Fruit fly (Drosophila melanogaster): ENCODE results near the gene Cpr72Ec.

The Cpr72Ec gene

dm6 chr3L:16367240-16367639 lies at the start of gene Cpr72Ec:
TSS of gene Cpr72Ec (minus strand) at chr3L:16367340.
- no peak for TF ChIP-seq CG8319 (GFP tag; optimal IDR thresholded peaks at IDR 0.05)
- TF ChIP-seq salr (GFP tag; optimal IDR thresholded peaks at IDR 0.05), result no peak
- TF ChIP-seq CG8632 (GFP tag; optimal IDR thresholded peaks at IDR 0.05), result no peak
- no peak for TF ChIP-seq CG11762 (GFP tag; optimal IDR thresholded peaks at IDR 0.05; ENCODE audit: insufficient read depth)
- TF ChIP-seq Eip78C (GFP tag), result no peak
- no peak for TF ChIP-seq OdsH (GFP tag; optimal IDR thresholded peaks at IDR 0.05)
- no peak for TF ChIP-seq Sox102F (GFP tag; optimal IDR thresholded peaks at IDR 0.05)
- TF ChIP-seq CG6854 (GFP tag; optimal IDR thresholded peaks at IDR 0.05), result no peak
- no peak for TF ChIP-seq CG6276 (GFP tag; optimal IDR thresholded peaks at IDR 0.05)
- TF ChIP-seq CG16779 (tag; optimal IDR thresholded peaks at IDR 0.05), result no peak

dm6 chr3L:16412394-16412950 lies 45.3 kb upstream of the Cpr72Ec start, which contains the start of gene Serinc:
TSS of gene Serinc (plus strand) at chr3L:16412722.
- TF ChIP-seq cyc (GFP tag; optimal IDR thresholded peaks at IDR 0.05) (peak; percentile 44), svp (GFP tag) (no peak), Sox14 (GFP tag; optimal IDR thresholded peaks at IDR 0.05) (peak; percentile 87), CG31627 (GFP tag; optimal IDR thresholded peaks at IDR 0.05) (peak; percentile 46), fkh (GFP tag; optimal IDR thresholded peaks at IDR 0.05) (peak; percentile 67), Hr39 (GFP tag; optimal IDR thresholded peaks at IDR 0.05) (peak; percentile 37), CG4318 (GFP tag; optimal IDR thresholded peaks at IDR 0.05) (no peak), CG3032 (tag; optimal IDR thresholded peaks at IDR 0.05) (peak; percentile 8), esn (GFP tag; optimal IDR thresholded peaks at IDR 0.05) (peak; percentile 39), salr (GFP tag; optimal IDR thresholded peaks at IDR 0.05) (no peak), CG15336 (GFP tag; IDR thresholded peaks at IDR 0.05) (0 out of 2 replicates have a peak, but pooled peaks have one; percentile 23), lz (GFP tag; optimal IDR thresholded peaks at IDR 0.05) (peak; percentile 47)

dm6 chr3L:16411566-16411965 lies 44.4 kb upstream of the Cpr72Ec start, which contains the start of gene fax:
TSS of gene fax (minus strand) at chr3L:16411828.
- TF ChIP-seq CG6792 (GFP tag; optimal IDR thresholded peaks at IDR 0.05) (no peak), net (GFP tag; optimal IDR thresholded peaks at IDR 0.05) (peak; percentile 73), Hr38 (GFP tag; optimal IDR thresholded peaks at IDR 0.05) (no peak), CG31627 (GFP tag; optimal IDR thresholded peaks at IDR 0.05) (peak; percentile 9), CG15336 (GFP tag; IDR thresholded peaks at IDR 0.05) (peak; percentile 63; the same call in 1 of the 2 replicates), Blimp-1 (GFP tag; optimal IDR thresholded peaks at IDR 0.05) (peak; percentile 28), OdsH (GFP tag; optimal IDR thresholded peaks at IDR 0.05) (no peak), fkh (GFP tag; optimal IDR thresholded peaks at IDR 0.05) (no peak), svp (GFP tag) (peak; percentile 87), vri (GFP tag; optimal IDR thresholded peaks at IDR 0.05) (no peak), CG4318 (GFP tag; optimal IDR thresholded peaks at IDR 0.05) (no peak), ss (GFP tag; optimal IDR thresholded peaks at IDR 0.05) (no peak), eg (GFP tag; IDR thresholded peaks at IDR 0.05) (peak; percentile 55; the same call in 2 of the 3 replicates), Hr4 (GFP tag; optimal IDR thresholded peaks at IDR 0.05) (no peak), CG10669 (GFP tag; optimal IDR thresholded peaks at IDR 0.05) (no peak), CG6808 (GFP tag; optimal IDR thresholded peaks at IDR 0.05) (no peak), dsx (GFP tag; optimal IDR thresholded peaks at IDR 0.05; ENCODE audit: poor library complexity, severe bottlenecking) (no peak), CG8119 (GFP tag; IDR thresholded peaks at IDR 0.05) (peak; percentile 47; the same call in 1 of the 3 replicates), esn (GFP tag; optimal IDR thresholded peaks at IDR 0.05) (peak; percentile 65), CG11762 (GFP tag; optimal IDR thresholded peaks at IDR 0.05; ENCODE audit: insufficient read depth) (no peak), topi (GFP tag; optimal IDR thresholded peaks at IDR 0.05) (peak; percentile 49), CG3032 (tag; optimal IDR thresholded peaks at IDR 0.05) (peak; percentile 43), Sox15 (GFP tag; optimal IDR thresholded peaks at IDR 0.05) (no peak), pdm3 (GFP tag; optimal IDR thresholded peaks at IDR 0.05) (no peak), spab (GFP tag; optimal IDR thresholded peaks at IDR 0.05) (no peak), CG34406 (GFP tag; optimal IDR thresholded peaks at IDR 0.05) (no peak), CG7368 (GFP tag; optimal IDR thresholded peaks at IDR 0.05) (peak; percentile 43), fd85E (GFP tag; optimal IDR thresholded peaks at IDR 0.05) (peak; percentile 14), CG8319 (GFP tag; optimal IDR thresholded peaks at IDR 0.05) (no peak), Eip93F (GFP tag; optimal IDR thresholded peaks at IDR 0.05) (no peak), CG16779 (tag; optimal IDR thresholded peaks at IDR 0.05) (no peak), dac (GFP tag; optimal IDR thresholded peaks at IDR 0.05) (no peak), CG10631 (GFP tag; optimal IDR thresholded peaks at IDR 0.05) (no peak), acj6 (GFP tag; optimal IDR thresholded peaks at IDR 0.05) (peak; percentile 19), salr (GFP tag; optimal IDR thresholded peaks at IDR 0.05) (peak in 1 of 2 experiments; percentile 26), CG6163 (GFP tag; IDR thresholded peaks at IDR 0.05) (peak; percentile 68)
